Fruit fly (Drosophila melanogaster): Measurements from ENCODE around the gene CG33169.

The CG33169 gene

dm6 chr3L:22878723-22879343 lies 15.2 kb downstream of the CG33169 start, which contains the start of the genes Chro and Ssl1 (continued):
- TF ChIP-seq CG12219 (GFP tag; optimal IDR thresholded peaks at IDR 0.05) (peak; percentile 100), gcm (GFP tag; optimal IDR thresholded peaks at IDR 0.05) (peak; percentile 100), Neu2 (GFP tag; optimal IDR thresholded peaks at IDR 0.05; ENCODE audit: borderline replicate concordance) (peak; percentile 99), CG32772 (GFP tag; IDR thresholded peaks at IDR 0.05) (peak; percentile 100), CG33213 (GFP tag; optimal IDR thresholded peaks at IDR 0.05) (peak; percentile 100), Pdp1 (GFP tag; optimal IDR thresholded peaks at IDR 0.05) (peak; percentile 100), inv (GFP tag; IDR thresholded peaks at IDR 0.05; ENCODE audit: partially characterized antibody) (no peak), CG4282 (GFP tag; optimal IDR thresholded peaks at IDR 0.05) (peak; percentile 100), maf-S (GFP tag; optimal IDR thresholded peaks at IDR 0.05) (peak; percentile 100), B-H1 (GFP tag; IDR thresholded peaks at IDR 0.05) (peak; percentile 100), CG11456 (GFP tag; IDR thresholded peaks at IDR 0.05) (peak; percentile 100), CG6175 (GFP tag; IDR thresholded peaks at IDR 0.05) (peak; percentile 99), Atf6 (GFP tag; IDR thresholded peaks at IDR 0.05) (peak; percentile 100), ci (GFP tag; IDR thresholded peaks at IDR 0.05) (peak; percentile 100), Dip3 (GFP tag; optimal IDR thresholded peaks at IDR 0.05) (peak; percentile 100), zf30C (GFP tag; optimal IDR thresholded peaks at IDR 0.05) (peak; percentile 58), CG12659 (GFP tag; optimal IDR thresholded peaks at IDR 0.05) (peak; percentile 100), bowl (GFP tag; IDR thresholded peaks at IDR 0.05) (peak; percentile 99), nmo (GFP tag; optimal IDR thresholded peaks at IDR 0.05) (peak; percentile 100), CG8359 (GFP tag; optimal IDR thresholded peaks at IDR 0.05; ENCODE audit: borderline replicate concordance) (peak; percentile 97), CG3726 (GFP tag; IDR thresholded peaks at IDR 0.05) (peak; percentile 100), pho (GFP tag; optimal IDR thresholded peaks at IDR 0.05) (peak; percentile 100), Doc2 (GFP tag; IDR thresholded peaks at IDR 0.05) (peak; percentile 99), ftz-f1 (GFP tag; optimal IDR thresholded peaks at IDR 0.05) (peak; percentile 97), ranshi (GFP tag; IDR thresholded peaks at IDR 0.05) (peak; percentile 100), scrt (GFP tag; optimal IDR thresholded peaks at IDR 0.05) (peak; percentile 99), CkIIα-i1 (GFP tag; IDR thresholded peaks at IDR 0.05) (peak; percentile 98), Abd-B (GFP tag; optimal IDR thresholded peaks at IDR 0.05) (peak; percentile 100), CG13894 (tag; optimal IDR thresholded peaks at IDR 0.05) (peak; percentile 99), CG30403 (GFP tag; optimal IDR thresholded peaks at IDR 0.05) (peak; percentile 100), HmgZ (tag; optimal IDR thresholded peaks at IDR 0.05) (peak; percentile 100), Nf-YB (GFP tag; optimal IDR thresholded peaks at IDR 0.05) (peak; percentile 98), dmrt99B (tag; optimal IDR thresholded peaks at IDR 0.05) (peak; percentile 100), CG15696 (tag; optimal IDR thresholded peaks at IDR 0.05) (peak; percentile 100), ara (GFP tag; IDR thresholded peaks at IDR 0.05) (peak; percentile 100), schlank (tag; optimal IDR thresholded peaks at IDR 0.05) (peak; percentile 99), cg (GFP tag; optimal IDR thresholded peaks at IDR 0.05) (peak; percentile 18), sna (GFP tag; IDR thresholded peaks at IDR 0.05; ENCODE audit: partially characterized antibody) (peak; percentile 39; the same call in 1 of the 2 replicates), Vsx1 (GFP tag; optimal IDR thresholded peaks at IDR 0.05) (peak; percentile 99), CG8388 (GFP tag; optimal IDR thresholded peaks at IDR 0.05) (peak; percentile 100), tx (GFP tag; optimal IDR thresholded peaks at IDR 0.05) (peak; percentile 100), klu (GFP tag; IDR thresholded peaks at IDR 0.05) (peak; percentile 100), kah (GFP tag; optimal IDR thresholded peaks at IDR 0.05) (peak; percentile 98), CG6254 (GFP tag; optimal IDR thresholded peaks at IDR 0.05) (peak; percentile 98), nau (GFP tag; optimal IDR thresholded peaks at IDR 0.05) (peak; percentile 100), CG30020 (tag; optimal IDR thresholded peaks at IDR 0.05) (peak; percentile 93), tna (GFP tag; IDR thresholded peaks at IDR 0.05; ENCODE audit: partially characterized antibody) (0 out of 2 replicates have a peak, but pooled peaks have one; percentile 44), crp (GFP tag; optimal IDR thresholded peaks at IDR 0.05) (peak; percentile 60 to 83)
